Fruit fly (Drosophila melanogaster): Measurements from ENCODE around the gene CG12105.
A peak's percentile ranks its signal among the peaks of the same experiment; 100 is the strongest.

The CG12105 gene

dm6 chr3L:1592822-1593452, 22.7 kb downstream of the CG12105 start (continued):
- no peak for TF ChIP-seq CG3919 (GFP tag; optimal IDR thresholded peaks at IDR 0.05)
- no peak for TF ChIP-seq achi (GFP tag; optimal IDR thresholded peaks at IDR 0.05)
- no peak for TF ChIP-seq dac (GFP tag; optimal IDR thresholded peaks at IDR 0.05)
- peak; percentile 75 for TF ChIP-seq svp (GFP tag)
- peak; percentile 32 for TF ChIP-seq CG6808 (GFP tag; optimal IDR thresholded peaks at IDR 0.05)
- TF ChIP-seq CG10669 (GFP tag; optimal IDR thresholded peaks at IDR 0.05): no peak
- peak; percentile 76 for TF ChIP-seq Eip78C (GFP tag)
- no peak for TF ChIP-seq Smox (GFP tag; optimal IDR thresholded peaks at IDR 0.05)
- no peak for TF ChIP-seq CG9139 (GFP tag; optimal IDR thresholded peaks at IDR 0.05)
- TF ChIP-seq cyc (GFP tag; optimal IDR thresholded peaks at IDR 0.05): no peak
- TF ChIP-seq CG8119 (GFP tag; IDR thresholded peaks at IDR 0.05): no peak; the same call in 2 of the 3 replicates
- TF ChIP-seq pdm3 (GFP tag; optimal IDR thresholded peaks at IDR 0.05): no peak
- peak; percentile 6 for TF ChIP-seq Sox102F (GFP tag; optimal IDR thresholded peaks at IDR 0.05)
- no peak for TF ChIP-seq fkh (GFP tag; optimal IDR thresholded peaks at IDR 0.05)
- no peak for TF ChIP-seq vri (GFP tag; optimal IDR thresholded peaks at IDR 0.05)
- TF ChIP-seq esn (GFP tag; optimal IDR thresholded peaks at IDR 0.05): no peak
- TF ChIP-seq eg (GFP tag; IDR thresholded peaks at IDR 0.05): no peak; the same call in 2 of the 3 replicates
- TF ChIP-seq salr (GFP tag; optimal IDR thresholded peaks at IDR 0.05): no peak
- TF ChIP-seq CG11902 (GFP tag; optimal IDR thresholded peaks at IDR 0.05): no peak
- no peak for TF ChIP-seq Ets21C (GFP tag; optimal IDR thresholded peaks at IDR 0.05)
- no peak for TF ChIP-seq Met (GFP tag; optimal IDR thresholded peaks at IDR 0.05)
- TF ChIP-seq topi (GFP tag; optimal IDR thresholded peaks at IDR 0.05): no peak
- no peak for TF ChIP-seq Gug (GFP tag; IDR thresholded peaks at IDR 0.05)
- TF ChIP-seq CG11294 (GFP tag; IDR thresholded peaks at IDR 0.05): no peak
- TF ChIP-seq dsx (GFP tag; optimal IDR thresholded peaks at IDR 0.05; ENCODE audit: poor library complexity, severe bottlenecking): peak; percentile 36
- TF ChIP-seq ss (GFP tag; optimal IDR thresholded peaks at IDR 0.05): peak; percentile 34 to 45
- no peak for TF ChIP-seq fd59A (GFP tag; optimal IDR thresholded peaks at IDR 0.05)
- TF ChIP-seq CG32006 (GFP tag; optimal IDR thresholded peaks at IDR 0.05): no peak
- no peak for TF ChIP-seq fd85E (GFP tag; optimal IDR thresholded peaks at IDR 0.05)
- no peak for TF ChIP-seq CG4318 (GFP tag; optimal IDR thresholded peaks at IDR 0.05)

dm6 chr3L:1591692-1592371, 23.8 kb downstream of the CG12105 start:
- peak; percentile 80 for TF ChIP-seq pdm3 (GFP tag; optimal IDR thresholded peaks at IDR 0.05)
- peak; percentile 85 for TF ChIP-seq net (GFP tag; optimal IDR thresholded peaks at IDR 0.05)
- peak; percentile 50 for TF ChIP-seq Ets96B (tag; optimal IDR thresholded peaks at IDR 0.05)
- peak; percentile 57 for TF ChIP-seq fd85E (GFP tag; optimal IDR thresholded peaks at IDR 0.05)
- peak; percentile 90 for TF ChIP-seq CG6163 (GFP tag; IDR thresholded peaks at IDR 0.05)
- peak; percentile 64 for TF ChIP-seq CG11762 (GFP tag; optimal IDR thresholded peaks at IDR 0.05; ENCODE audit: insufficient read depth)
- TF ChIP-seq topi (GFP tag; optimal IDR thresholded peaks at IDR 0.05): peak; percentile 76
- peak; percentile 50 for TF ChIP-seq Sox14 (GFP tag; optimal IDR thresholded peaks at IDR 0.05)
- peak; percentile 64 to 89 for TF ChIP-seq ss (GFP tag; optimal IDR thresholded peaks at IDR 0.05)
- TF ChIP-seq fd59A (GFP tag; optimal IDR thresholded peaks at IDR 0.05): peak; percentile 63
- TF ChIP-seq Eip93F (GFP tag; optimal IDR thresholded peaks at IDR 0.05): no peak
- TF ChIP-seq Sox102F (GFP tag; optimal IDR thresholded peaks at IDR 0.05): peak; percentile 89
- peak; percentile 70 for TF ChIP-seq OdsH (GFP tag; optimal IDR thresholded peaks at IDR 0.05)
- TF ChIP-seq fkh (GFP tag; optimal IDR thresholded peaks at IDR 0.05): peak; percentile 95
- no peak for TF ChIP-seq CG4318 (GFP tag; optimal IDR thresholded peaks at IDR 0.05)
- TF ChIP-seq CG8119 (GFP tag; IDR thresholded peaks at IDR 0.05): peak; percentile 43; the same call in 1 of the 3 replicates
- peak; percentile 49; the same call in 2 of the 3 replicates for TF ChIP-seq eg (GFP tag; IDR thresholded peaks at IDR 0.05)
- TF ChIP-seq CG10631 (GFP tag; optimal IDR thresholded peaks at IDR 0.05): no peak
- TF ChIP-seq Hr39 (GFP tag; optimal IDR thresholded peaks at IDR 0.05): no peak
- peak; percentile 62 for TF ChIP-seq CG16779 (tag; optimal IDR thresholded peaks at IDR 0.05)
- TF ChIP-seq CG11294 (GFP tag; IDR thresholded peaks at IDR 0.05): no peak
- peak; percentile 85 for TF ChIP-seq CG34406 (GFP tag; optimal IDR thresholded peaks at IDR 0.05)
- TF ChIP-seq vri (GFP tag; optimal IDR thresholded peaks at IDR 0.05): peak; percentile 97
- peak; percentile 29 for TF ChIP-seq Ets21C (GFP tag; optimal IDR thresholded peaks at IDR 0.05)
- TF ChIP-seq Hr38 (GFP tag; optimal IDR thresholded peaks at IDR 0.05): no peak
- peak; percentile 68 for TF ChIP-seq achi (GFP tag; optimal IDR thresholded peaks at IDR 0.05)
- TF ChIP-seq CG6808 (GFP tag; optimal IDR thresholded peaks at IDR 0.05): peak; percentile 82
- peak; percentile 86 for TF ChIP-seq Met (GFP tag; optimal IDR thresholded peaks at IDR 0.05)
- peak; percentile 50 for TF ChIP-seq dsx (GFP tag; optimal IDR thresholded peaks at IDR 0.05; ENCODE audit: poor library complexity, severe bottlenecking)
- TF ChIP-seq CG10669 (GFP tag; optimal IDR thresholded peaks at IDR 0.05): peak; percentile 85
- TF ChIP-seq Smox (GFP tag; optimal IDR thresholded peaks at IDR 0.05): no peak
- TF ChIP-seq Hr4 (GFP tag; optimal IDR thresholded peaks at IDR 0.05): no peak
- TF ChIP-seq Lpt (GFP tag; optimal IDR thresholded peaks at IDR 0.05): peak; percentile 42
- no peak for TF ChIP-seq Gug (GFP tag; IDR thresholded peaks at IDR 0.05)
- peak; percentile 81 for TF ChIP-seq spab (GFP tag; optimal IDR thresholded peaks at IDR 0.05)

Measured in whole organism, prepupa.